Fruit fly (Drosophila melanogaster) whole organism, pupa: ENCODE measurements around the gene CG6094.

ENCODE experiments used
- CG12605 ChIP-seq: fragments of 200-800 bp; sonication (Bioruptor generic); IDR thresholded peaks from 2 replicates; pipeline ENCODE4 v1.3.6; 2022; ENCODE audit warnings: missing biosample characterization, missing genetic modification characterization
- CG15710 ChIP-seq: fragments of 200-800 bp; sonication (Bioruptor generic); optimal IDR thresholded peaks from 2 replicates; lab custom pipeline; 2018; ENCODE audit warnings: missing biosample characterization, mild to moderate bottlenecking, missing genetic modification characterization, moderate library complexity
- CG8301 ChIP-seq: fragments of 200-800 bp; sonication (Bioruptor generic); optimal IDR thresholded peaks from 2 replicates; lab custom pipeline; 2018; ENCODE audit warnings: missing biosample characterization, mild to moderate bottlenecking, missing genetic modification characterization
- D1 ChIP-seq: fragments of 200-800 bp; sonication (Bioruptor generic); optimal IDR thresholded peaks from 2 replicates; lab custom pipeline; 2018; ENCODE audit warnings: missing biosample characterization, mild to moderate bottlenecking, missing genetic modification characterization, moderate library complexity
- EcR ChIP-seq: fragments of 200-800 bp; sonication (Bioruptor generic); optimal IDR thresholded peaks from 3 replicates; lab custom pipeline; 2019; ENCODE audit warnings: missing biosample characterization, missing genetic modification characterization, mild to moderate bottlenecking, moderate library complexity, missing genetic modification reagents
- Ets98B ChIP-seq: fragments of 200-800 bp; sonication (Bioruptor generic); IDR thresholded peaks from 2 replicates; pipeline ENCODE4 v1.3.6; 2022; ENCODE audit warnings: missing biosample characterization, missing genetic modification characterization

- TF ChIP-seq CG15710 (tag; lab: Kevin White, UChicago): no peak
- no peak for TF ChIP-seq D1 (tag; lab: Kevin White, UChicago)
- TF ChIP-seq Ets98B (GFP tag; lab: Robert Waterston, UW): no peak
- no peak for TF ChIP-seq EcR (GFP tag; lab: Kevin White, UChicago)
- no peak for TF ChIP-seq CG8301 (tag; lab: Kevin White, UChicago)
- TF ChIP-seq CG12605 (GFP tag; lab: Robert Waterston, UW): no peak
Measured at dm6 chr2L:10497106-10497800, 9.6 kb upstream of the CG6094 start.
